Worm (Caenorhabditis elegans): ENCODE measurements around the gene nas-11.

- TF ChIP-seq pha-4 (tag; optimal IDR thresholded peaks at IDR 0.05) (no peak), B0336.3 (GFP tag; IDR thresholded peaks at IDR 0.05) (no peak; the same call in none of the 2 replicates)
These were observed 35.9 kb downstream of the nas-11 start for ce11 chrX:6749124-6749822.
